Fruit fly (Drosophila melanogaster): ENCODE results near the gene PolI.
A peak's percentile ranks its signal among the peaks of the same experiment; 100 is the strongest.

Gene PolI

DNA sequence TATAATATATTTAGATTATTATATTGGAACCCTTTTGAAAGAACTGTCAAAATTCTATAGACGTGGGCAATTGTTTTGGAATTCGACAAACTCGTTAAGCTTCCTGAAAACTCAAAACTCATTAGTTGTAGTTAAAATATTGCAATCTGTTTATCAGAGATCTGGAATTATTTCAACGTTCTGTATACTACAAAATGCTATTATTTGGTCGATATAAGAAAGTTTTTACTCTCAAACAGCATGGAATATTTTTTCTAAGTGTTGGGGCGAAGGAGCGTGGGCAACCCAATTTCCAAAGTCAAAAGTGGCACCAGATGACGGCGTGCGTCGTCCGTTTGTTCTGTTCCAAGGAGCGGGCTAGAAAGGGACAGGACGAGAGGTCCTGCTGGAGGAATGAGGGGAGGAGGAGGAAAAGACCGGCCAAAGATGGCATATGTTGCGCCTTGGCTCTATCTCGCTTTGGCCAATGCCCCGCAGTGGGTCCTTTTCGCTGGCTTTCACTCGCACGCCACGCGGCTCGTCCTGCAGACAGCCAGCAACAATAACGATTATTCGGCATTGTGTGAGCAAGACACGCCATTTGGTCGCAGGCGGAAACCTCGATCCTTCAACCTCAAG is 52.5 kb downstream of the PolI start (continued):
- TF ChIP-seq trem (tag; optimal IDR thresholded peaks at IDR 0.05) (peak; percentile 9), CG4360 (GFP tag; IDR thresholded peaks at IDR 0.05) (no peak), dpn (GFP tag; optimal IDR thresholded peaks at IDR 0.05) (no peak), bab2 (GFP tag; optimal IDR thresholded peaks at IDR 0.05) (no peak), fd64A (GFP tag; optimal IDR thresholded peaks at IDR 0.05) (no peak), peb (GFP tag; IDR thresholded peaks at IDR 0.05) (no peak), vfl (GFP tag; optimal IDR thresholded peaks at IDR 0.05) (no peak), so (GFP tag; IDR thresholded peaks at IDR 0.05) (no peak), pfk (GFP tag; optimal IDR thresholded peaks at IDR 0.05) (no peak), B-H2 (GFP tag; optimal IDR thresholded peaks at IDR 0.05) (no peak), CG4730 (GFP tag; IDR thresholded peaks at IDR 0.05) (no peak), Spps (tag; optimal IDR thresholded peaks at IDR 0.05) (no peak), CG32767 (GFP tag; IDR thresholded peaks at IDR 0.05) (no peak), chn (GFP tag; optimal IDR thresholded peaks at IDR 0.05) (no peak), Deaf1 (tag; optimal IDR thresholded peaks at IDR 0.05) (no peak), nom (GFP tag; optimal IDR thresholded peaks at IDR 0.05) (no peak), CG7271 (tag; optimal IDR thresholded peaks at IDR 0.05) (no peak), cwo (GFP tag; optimal IDR thresholded peaks at IDR 0.05) (no peak), CG14710 (tag; optimal IDR thresholded peaks at IDR 0.05) (peak; percentile 28), CG3163 (GFP tag; optimal IDR thresholded peaks at IDR 0.05) (no peak), unc-4 (GFP tag; IDR thresholded peaks at IDR 0.05; ENCODE audit: partially characterized antibody) (no peak), Sox102F (GFP tag; optimal IDR thresholded peaks at IDR 0.05) (no peak), CG12942 (GFP tag; optimal IDR thresholded peaks at IDR 0.05) (no peak), CG14667 (GFP tag; IDR thresholded peaks at IDR 0.05) (no peak), CG17385 (GFP tag; optimal IDR thresholded peaks at IDR 0.05) (no peak), jumu (GFP tag; optimal IDR thresholded peaks at IDR 0.05) (no peak), vvl (GFP tag; IDR thresholded peaks at IDR 0.05) (no peak), inv (GFP tag; IDR thresholded peaks at IDR 0.05; ENCODE audit: partially characterized antibody) (no peak), Dbx (GFP tag; IDR thresholded peaks at IDR 0.05) (no peak), CG12299 (tag; optimal IDR thresholded peaks at IDR 0.05) (no peak), CG14441 (GFP tag; IDR thresholded peaks at IDR 0.05) (no peak), CG13123 (GFP tag; optimal IDR thresholded peaks at IDR 0.05) (no peak), ase (GFP tag; IDR thresholded peaks at IDR 0.05) (no peak), Xbp1 (GFP tag; optimal IDR thresholded peaks at IDR 0.05) (no peak)
